Fruit fly (Drosophila melanogaster) whole organism, embryonic: Measurements from ENCODE around the gene Sox102F.

Source experiments
- btn ChIP-seq: fragments of 200-800 bp; sonication (Bioruptor generic); optimal IDR thresholded peaks from 2 replicates; lab custom pipeline; 2016; ENCODE audit warnings: missing biosample characterization, missing genetic modification characterization
- pho ChIP-seq: fragments of 200-800 bp; sonication (Bioruptor generic); optimal IDR thresholded peaks from 2 replicates; lab custom pipeline; 2016; ENCODE audit warnings: missing biosample characterization, missing genetic modification characterization

DNA sequence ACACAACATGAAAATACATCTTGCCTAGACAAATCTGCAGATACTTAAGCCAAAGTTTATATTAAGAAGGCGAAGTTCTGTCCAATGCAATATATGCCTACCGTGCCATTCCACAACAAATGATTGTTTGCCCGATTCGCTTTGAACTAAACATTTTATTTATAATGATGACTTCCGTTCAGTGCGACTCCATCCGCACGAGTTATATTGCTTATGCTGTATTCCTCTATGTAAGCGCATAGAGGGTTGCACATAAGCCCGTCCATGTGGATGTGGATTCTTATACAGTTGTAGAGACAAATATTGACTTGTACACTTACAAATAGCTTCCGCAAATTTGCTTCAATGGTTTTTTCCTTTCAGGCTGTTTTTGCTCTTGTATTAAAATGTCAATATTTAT, 10.2 kb downstream of the Sox102F start:
- TF ChIP-seq pho (GFP tag; lab: Kevin White, UChicago) = no peak
- no peak for TF ChIP-seq btn
